Fruit fly (Drosophila melanogaster): ENCODE results near the gene CG17261.

The CG17261 gene

DNA sequence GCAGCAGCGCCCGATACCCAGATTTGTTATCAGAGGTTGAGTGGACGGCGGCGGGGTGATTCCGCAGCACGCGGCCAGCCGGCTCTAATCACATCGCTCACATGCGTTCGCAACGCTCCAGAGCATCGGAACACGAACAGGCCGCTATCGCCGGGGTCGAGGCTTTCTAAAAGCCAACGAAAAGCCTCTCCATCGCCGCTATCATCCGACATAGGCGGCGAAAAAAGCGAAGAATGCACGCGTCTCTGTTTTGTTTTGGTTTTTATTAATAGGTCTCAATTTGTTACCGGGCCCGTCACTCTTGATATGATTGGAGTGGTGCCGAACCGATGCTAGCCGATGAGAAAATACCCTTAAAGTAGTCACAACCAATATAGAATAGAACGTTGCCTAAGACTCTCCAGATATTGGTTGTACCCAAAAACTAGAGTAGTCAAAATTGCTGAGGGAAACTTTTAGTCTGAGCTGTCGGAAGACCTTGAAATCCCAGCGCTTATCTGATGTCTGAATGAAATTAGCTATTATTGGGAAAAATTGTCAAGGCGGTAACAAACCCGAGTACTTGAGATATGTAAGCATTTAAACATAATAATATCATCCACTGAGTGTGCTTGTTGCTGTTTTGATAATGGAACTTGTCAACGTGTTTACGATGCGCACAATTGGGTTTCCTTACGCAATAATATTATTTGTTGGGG is at the start of gene CG17261 (continued):
- TF ChIP-seq CG30020 (tag; optimal IDR thresholded peaks at IDR 0.05) (no peak), CG14441 (GFP tag; IDR thresholded peaks at IDR 0.05) (no peak), gsb-n (tag; optimal IDR thresholded peaks at IDR 0.05) (no peak), CG15514 (GFP tag; optimal IDR thresholded peaks at IDR 0.05) (peak; percentile 30), vfl (GFP tag; optimal IDR thresholded peaks at IDR 0.05) (peak; percentile 25), tx (GFP tag; optimal IDR thresholded peaks at IDR 0.05) (peak; percentile 5), bigmax (GFP tag; optimal IDR thresholded peaks at IDR 0.05) (no peak), CG18599 (GFP tag; optimal IDR thresholded peaks at IDR 0.05) (peak; percentile 84), CG13775 (GFP tag; optimal IDR thresholded peaks at IDR 0.05) (no peak), wek (GFP tag; optimal IDR thresholded peaks at IDR 0.05) (no peak), ssp (GFP tag; IDR thresholded peaks at IDR 0.05) (0 out of 2 replicates have a peak, but pooled peaks have one; percentile 18), CG2129 (GFP tag; IDR thresholded peaks at IDR 0.05; ENCODE audit: partially characterized antibody) (no peak), CG32772 (GFP tag; IDR thresholded peaks at IDR 0.05) (no peak), CG32767 (GFP tag; IDR thresholded peaks at IDR 0.05) (no peak), cato (GFP tag; optimal IDR thresholded peaks at IDR 0.05; ENCODE audit: borderline replicate concordance) (no peak), bowl (GFP tag; IDR thresholded peaks at IDR 0.05) (0 out of 2 replicates have a peak, but pooled peaks have one; percentile 15), da (GFP tag; optimal IDR thresholded peaks at IDR 0.05) (no peak), CG6683 (GFP tag; optimal IDR thresholded peaks at IDR 0.05) (peak; percentile 6), gcm2 (GFP tag; optimal IDR thresholded peaks at IDR 0.05) (no peak), run (tag; optimal IDR thresholded peaks at IDR 0.05) (no peak), CG16813 (GFP tag; IDR thresholded peaks at IDR 0.05; ENCODE audit: partially characterized antibody) (no peak), schlank (tag; optimal IDR thresholded peaks at IDR 0.05) (peak; percentile 65), tap (tag; optimal IDR thresholded peaks at IDR 0.05) (no peak), CG12769 (tag; optimal IDR thresholded peaks at IDR 0.05) (peak; percentile 70), Hmx (GFP tag; optimal IDR thresholded peaks at IDR 0.05) (no peak), CG3847 (GFP tag; IDR thresholded peaks at IDR 0.05) (no peak), ci (GFP tag; IDR thresholded peaks at IDR 0.05) (no peak), Bgb (GFP tag; IDR thresholded peaks at IDR 0.05; ENCODE audit: partially characterized antibody) (no peak), CG8089 (GFP tag; optimal IDR thresholded peaks at IDR 0.05) (no peak), Gug (GFP tag; IDR thresholded peaks at IDR 0.05) (peak; percentile 22; the same call in 1 of the 4 replicates), Atf-2 (GFP tag; optimal IDR thresholded peaks at IDR 0.05) (no peak), CG1529 (GFP tag; optimal IDR thresholded peaks at IDR 0.05) (no peak), CrebB (tag; optimal IDR thresholded peaks at IDR 0.05) (no peak), chm (GFP tag; IDR thresholded peaks at IDR 0.05) (no peak), Fer1 (GFP tag; optimal IDR thresholded peaks at IDR 0.05) (peak; percentile 68), CG1792 (GFP tag; optimal IDR thresholded peaks at IDR 0.05) (no peak), CG9215 (GFP tag; IDR thresholded peaks at IDR 0.05) (no peak), CG34376 (GFP tag; optimal IDR thresholded peaks at IDR 0.05) (peak; percentile 99), HHEX (GFP tag; optimal IDR thresholded peaks at IDR 0.05) (peak; percentile 15), pan (optimal IDR thresholded peaks at IDR 0.05) (no peak), pan (GFP tag; optimal IDR thresholded peaks at IDR 0.05 in 1 of 2, IDR thresholded peaks at IDR 0.05 in 1 of 2) (peak in 1 of 2 experiments; percentile 31), ac (GFP tag; optimal IDR thresholded peaks at IDR 0.05) (no peak), Fer3 (tag; optimal IDR thresholded peaks at IDR 0.05) (peak; percentile 44), CG12236 (GFP tag; optimal IDR thresholded peaks at IDR 0.05) (no peak), CG14014 (GFP tag; IDR thresholded peaks at IDR 0.05) (no peak), ems (GFP tag; optimal IDR thresholded peaks at IDR 0.05) (peak; percentile 23), Oaz (GFP tag; IDR thresholded peaks at IDR 0.05) (no peak), trem (tag; optimal IDR thresholded peaks at IDR 0.05) (no peak), Dek (tag; optimal IDR thresholded peaks at IDR 0.05) (peak; percentile 21), inv (GFP tag; IDR thresholded peaks at IDR 0.05; ENCODE audit: partially characterized antibody) (no peak)
